Worm (Caenorhabditis elegans) whole organism, L4 larva: ENCODE measurements around the gene VW02B12L.2.
A peak's percentile ranks its signal among the peaks of the same experiment; 100 is the strongest.

Experiments
- T26A8.4 ChIP-seq: fragments of 200-800 bp; sonication (Bioruptor generic); IDR thresholded peaks from 2 replicates; pipeline ENCODE4 v1.3.6; 2022; ENCODE audit warnings: missing genetic modification characterization, missing compliant biosample characterization
- aly-2 ChIP-seq: sonication (generic microtip); optimal IDR thresholded peaks from 2 replicates; lab custom pipeline; 2018; ENCODE audit warnings: missing biosample characterization, missing genetic modification characterization
- ama-1 ChIP-seq: fragments of 150-350 bp; optimal IDR thresholded peaks from 2 replicates; lab custom pipeline; 2014; ENCODE audit warnings: inconsistent platforms, mixed read lengths
- ceh-32 ChIP-seq: sonication (generic microtip); optimal IDR thresholded peaks from 2 replicates; lab custom pipeline; 2016; ENCODE audit warnings: mild to moderate bottlenecking, missing genetic modification characterization, missing compliant biosample characterization; ENCODE audit not compliant: poor library complexity
- dpl-1 ChIP-seq: fragments of 150-350 bp; optimal IDR thresholded peaks from 2 replicates; lab custom pipeline; 2014; ENCODE audit warnings: missing biosample characterization, missing genetic modification reagents, missing genetic modification characterization
- hlh-11 ChIP-seq: fragments of 200-800 bp; sonication (Bioruptor generic); optimal IDR thresholded peaks from 2 replicates; lab custom pipeline; 2018; ENCODE audit warnings: mild to moderate bottlenecking, missing genetic modification characterization, missing compliant biosample characterization
- lin-39 ChIP-seq: fragments of 150-350 bp; optimal IDR thresholded peaks from 2 replicates; lab custom pipeline; 2014; ENCODE audit warnings: missing biosample characterization, missing genetic modification reagents, missing genetic modification characterization
- mes-2 ChIP-seq: sonication (generic microtip); optimal IDR thresholded peaks from 2 replicates; lab custom pipeline; 2016; ENCODE audit warnings: missing genotype, mild to moderate bottlenecking, missing genetic modification characterization, missing compliant biosample characterization; ENCODE audit not compliant: poor library complexity, severe bottlenecking
- pqm-1 ChIP-seq: sonication (generic microtip); optimal IDR thresholded peaks from 2 replicates; lab custom pipeline; 2017; ENCODE audit warnings: missing biosample characterization, missing genetic modification characterization
- skn-1 ChIP-seq: fragments of 150-350 bp; optimal IDR thresholded peaks from 2 replicates; lab custom pipeline; 2014; ENCODE audit warnings: missing biosample characterization, missing genetic modification characterization
- tra-1 ChIP-seq: fragments of 200-800 bp; sonication (Bioruptor generic); IDR thresholded peaks from 2 replicates; pipeline ENCODE4 v1.3.6; 2022; ENCODE audit warnings: missing genetic modification reagents, missing genetic modification characterization, missing compliant biosample characterization
- unc-130 ChIP-seq: sonication (generic microtip); optimal IDR thresholded peaks from 2 replicates; lab custom pipeline; 2016; ENCODE audit warnings: missing genetic modification reagents, missing genetic modification characterization, missing compliant biosample characterization
- unc-62 ChIP-seq, 3 experiments: fragments of 150-350 bp in 1 of 3; sonication (generic microtip); optimal IDR thresholded peaks in 2 of 3; peaks in 1 of 3; 1 replicate in 1 of 3; 2 replicates in 2 of 3; lab custom pipeline; 2014 to 2017; ENCODE audit warnings: missing biosample characterization in 3 of 3, missing genetic modification characterization in 3 of 3, missing genetic modification reagents in 3 of 3, missing genotype in 1 of 3
- vab-7 ChIP-seq: fragments of 200-800 bp; sonication (Bioruptor generic); IDR thresholded peaks from 2 replicates; pipeline ENCODE4 v1.3.6; 2022; ENCODE audit warnings: missing genetic modification reagents, missing genetic modification characterization, missing compliant biosample characterization

DNA sequence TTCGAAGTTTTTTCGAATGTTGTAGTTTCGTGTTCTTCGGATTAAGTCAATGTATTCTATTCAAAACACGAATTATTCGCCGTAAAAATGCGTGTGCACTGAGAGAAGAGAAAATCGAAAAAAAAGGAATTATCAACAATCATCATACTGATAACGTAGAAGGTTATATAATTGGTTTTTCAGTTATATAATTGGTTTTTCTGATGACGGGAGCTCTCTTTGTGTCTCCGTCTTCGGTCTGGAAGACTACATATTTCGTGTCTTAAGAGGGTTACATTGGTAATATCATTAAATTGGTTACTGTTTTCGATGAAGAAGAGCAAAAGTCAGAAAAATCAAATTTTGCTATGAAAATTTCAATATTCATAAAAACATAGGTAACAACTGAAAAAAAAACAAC, 19.8 kb upstream of the VW02B12L.2 start:
- TF ChIP-seq aly-2 (tag; lab: Kevin White, UChicago), result no peak
- no peak for TF ChIP-seq T26A8.4
- no peak for TF ChIP-seq unc-130 (GFP tag; lab: Kevin White, UChicago)
- no peak for TF ChIP-seq ama-1 (lab: Kevin White, UChicago)
- TF ChIP-seq vab-7 (GFP tag; lab: Robert Waterston, UW), result no peak
- TF ChIP-seq tra-1, result no peak
- no peak for TF ChIP-seq skn-1
- no peak for TF ChIP-seq unc-62 (GFP tag; optimal IDR thresholded peaks at IDR 0.05 in 1 of 2; lab: Kevin White, UChicago)
- TF ChIP-seq unc-62 (tag; optimal IDR thresholded peaks at IDR 0.05; lab: Kevin White, UChicago), result no peak
- no peak for TF ChIP-seq dpl-1 (GFP tag; lab: Kevin White, UChicago)
- no peak for TF ChIP-seq ceh-32 (tag; lab: Kevin White, UChicago)
- TF ChIP-seq pqm-1, result peak; percentile 54
- TF ChIP-seq lin-39 (tag; lab: Kevin White, UChicago), result no peak
- TF ChIP-seq hlh-11, result peak; percentile 40
- no peak for TF ChIP-seq mes-2 (tag; lab: Kevin White, UChicago)
